Worm (Caenorhabditis elegans) whole organism, mixed stage, embryonic: Measurements from ENCODE around the gene cutl-3.

Experiments
- M03D4.4 ChIP-seq: sonication (generic microtip); optimal IDR thresholded peaks from 2 replicates; lab custom pipeline; 2017; ENCODE audit warnings: mild to moderate bottlenecking, missing genetic modification characterization, missing compliant biosample characterization
- bed-3 ChIP-seq: fragments of 200-800 bp; sonication (Bioruptor generic); optimal IDR thresholded peaks from 3 replicates; lab custom pipeline; 2018; ENCODE audit warnings: mild to moderate bottlenecking, missing genetic modification characterization, moderate library complexity, missing compliant biosample characterization
- blmp-1 ChIP-seq: fragments of 150-350 bp; optimal IDR thresholded peaks from 2 replicates; lab custom pipeline; 2014; ENCODE audit warnings: missing biosample characterization, missing genetic modification characterization
- ceh-83 ChIP-seq: fragments of 200-800 bp; sonication (Bioruptor generic); optimal IDR thresholded peaks from 2 replicates; lab custom pipeline; 2018; ENCODE audit warnings: mild to moderate bottlenecking, missing genetic modification characterization, missing compliant biosample characterization
- ces-1 ChIP-seq: fragments of 150-350 bp; optimal IDR thresholded peaks from 2 replicates; lab custom pipeline; 2014; ENCODE audit warnings: missing biosample characterization, missing genetic modification reagents, missing genetic modification characterization
- cnd-1 ChIP-seq: fragments of 200-800 bp; sonication (Bioruptor generic); optimal IDR thresholded peaks from 2 replicates; lab custom pipeline; 2018; ENCODE audit warnings: mild to moderate bottlenecking, missing genetic modification characterization, missing compliant biosample characterization
- drap-1 ChIP-seq: fragments of 200-800 bp; sonication (Bioruptor generic); optimal IDR thresholded peaks from 3 replicates; lab custom pipeline; 2018; ENCODE audit warnings: mild to moderate bottlenecking, missing genetic modification characterization, missing compliant biosample characterization
- elt-1 ChIP-seq: sonication (generic microtip); optimal IDR thresholded peaks from 2 replicates; lab custom pipeline; 2017; ENCODE audit warnings: missing genetic modification characterization, mild to moderate bottlenecking, missing compliant biosample characterization, antibody characterized with exemption, moderate library complexity, borderline replicate concordance; ENCODE audit not compliant: insufficient read depth
- elt-3 ChIP-seq: fragments of 150-350 bp; optimal IDR thresholded peaks from 2 replicates; lab custom pipeline; 2014; ENCODE audit warnings: missing biosample characterization, missing genetic modification characterization
- flh-1 ChIP-seq: fragments of 200-800 bp; sonication (Bioruptor generic); optimal IDR thresholded peaks from 2 replicates; lab custom pipeline; 2018; ENCODE audit warnings: mild to moderate bottlenecking, missing genetic modification characterization, moderate library complexity, missing compliant biosample characterization
- ham-2 ChIP-seq: fragments of 200-800 bp; sonication (Bioruptor generic); optimal IDR thresholded peaks from 2 replicates; lab custom pipeline; 2018; ENCODE audit warnings: mild to moderate bottlenecking, missing genetic modification characterization, missing compliant biosample characterization
- hlh-1 ChIP-seq: fragments of 150-350 bp; optimal IDR thresholded peaks from 2 replicates; lab custom pipeline; 2014; ENCODE audit warnings: missing biosample characterization, missing genetic modification reagents, missing genetic modification characterization
- lin-13 ChIP-seq: fragments of 150-350 bp; optimal IDR thresholded peaks from 2 replicates; lab custom pipeline; 2014; ENCODE audit warnings: missing biosample characterization, missing genetic modification characterization
- lin-32 ChIP-seq: fragments of 200-800 bp; sonication (Bioruptor generic); optimal IDR thresholded peaks from 2 replicates; lab custom pipeline; 2018; ENCODE audit warnings: mild to moderate bottlenecking, missing genetic modification characterization, missing compliant biosample characterization
- mep-1 ChIP-seq: fragments of 150-350 bp; optimal IDR thresholded peaks from 2 replicates; lab custom pipeline; 2017; ENCODE audit warnings: missing biosample characterization, missing genetic modification reagents, missing genetic modification characterization, inconsistent platforms
- mls-2 ChIP-seq: sonication (generic microtip); optimal IDR thresholded peaks from 2 replicates; lab custom pipeline; 2016; ENCODE audit warnings: mild to moderate bottlenecking, missing genetic modification characterization, moderate library complexity, missing compliant biosample characterization
- nhr-12 ChIP-seq: fragments of 150-350 bp; optimal IDR thresholded peaks from 2 replicates; lab custom pipeline; 2014; ENCODE audit warnings: missing biosample characterization, missing genetic modification characterization
- nhr-2 ChIP-seq: fragments of 150-350 bp; optimal IDR thresholded peaks from 2 replicates; lab custom pipeline; 2014; ENCODE audit warnings: missing biosample characterization, missing genetic modification characterization
- nhr-237 ChIP-seq: fragments of 150-350 bp; optimal IDR thresholded peaks from 2 replicates; lab custom pipeline; 2014; ENCODE audit warnings: missing biosample characterization, missing genetic modification characterization
- nhr-28 ChIP-seq: fragments of 150-350 bp; optimal IDR thresholded peaks from 2 replicates; lab custom pipeline; 2014; ENCODE audit warnings: missing biosample characterization, missing genetic modification characterization
- nhr-76 ChIP-seq: sonication (generic microtip); optimal IDR thresholded peaks from 2 replicates; lab custom pipeline; 2017; ENCODE audit warnings: missing biosample characterization, missing genetic modification characterization
- pha-4 ChIP-seq: fragments of 150-350 bp; optimal IDR thresholded peaks from 2 replicates; lab custom pipeline; 2018; ENCODE audit warnings: missing biosample characterization, missing genetic modification reagents, missing genetic modification characterization
- sem-2 ChIP-seq: fragments of 200-800 bp; sonication (Bioruptor generic); optimal IDR thresholded peaks from 2 replicates; lab custom pipeline; 2018; ENCODE audit warnings: mild to moderate bottlenecking, missing genetic modification characterization, missing compliant biosample characterization
- snpc-4 ChIP-seq: fragments of 150-350 bp; optimal IDR thresholded peaks from 2 replicates; lab custom pipeline; 2014; ENCODE audit warnings: missing biosample characterization, missing genetic modification characterization
- sptf-1 ChIP-seq: sonication (generic microtip); optimal IDR thresholded peaks from 2 replicates; lab custom pipeline; 2017; ENCODE audit warnings: mild to moderate bottlenecking, missing genetic modification characterization, moderate library complexity, missing compliant biosample characterization
- tbx-8 ChIP-seq: fragments of 200-800 bp; sonication (Bioruptor generic); optimal IDR thresholded peaks from 2 replicates; lab custom pipeline; 2018; ENCODE audit warnings: mild to moderate bottlenecking, missing genetic modification characterization, moderate library complexity, missing compliant biosample characterization
- unc-120 ChIP-seq: sonication (generic microtip); optimal IDR thresholded peaks from 2 replicates; lab custom pipeline; 2017; ENCODE audit warnings: missing genetic modification characterization, missing compliant biosample characterization; ENCODE audit not compliant: poor library complexity, severe bottlenecking
- unc-39 ChIP-seq: fragments of 150-350 bp; optimal IDR thresholded peaks from 2 replicates; lab custom pipeline; 2014; ENCODE audit warnings: missing biosample characterization, missing genetic modification characterization
- unc-62 ChIP-seq: fragments of 150-350 bp; optimal IDR thresholded peaks from 2 replicates; lab custom pipeline; 2014; ENCODE audit warnings: missing biosample characterization, missing genetic modification reagents, missing genetic modification characterization
- zip-8 ChIP-seq: fragments of 150-350 bp; optimal IDR thresholded peaks from 2 replicates; lab custom pipeline; 2014; ENCODE audit warnings: missing biosample characterization, missing genetic modification characterization
- ztf-11 ChIP-seq: fragments of 150-350 bp; optimal IDR thresholded peaks from 2 replicates; lab custom pipeline; 2014; ENCODE audit warnings: missing biosample characterization, missing genetic modification characterization

cutl-3 gene

DNA sequence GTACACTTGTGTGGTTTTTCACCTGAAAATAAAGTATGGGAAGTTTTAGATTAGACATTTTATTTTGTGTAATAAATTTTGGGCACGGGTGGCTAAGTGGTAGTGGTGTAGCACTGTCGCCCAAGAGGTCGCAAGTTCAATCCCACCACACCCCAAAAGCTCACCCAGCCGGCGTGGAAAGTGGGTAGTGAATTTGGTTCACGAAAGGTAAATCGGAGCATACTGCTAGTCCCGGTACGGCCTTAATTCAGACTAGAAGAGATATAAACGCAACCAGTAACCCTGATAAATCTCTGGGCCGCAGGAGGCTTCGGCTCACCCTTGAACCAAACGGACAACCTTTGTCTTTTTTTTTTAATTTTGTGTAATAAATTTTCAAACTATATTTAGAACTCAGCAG is 47.2 kb downstream of the cutl-3 start:
- TF ChIP-seq nhr-2 (tag; lab: Kevin White, UChicago) (no peak), nhr-28 (tag; lab: Kevin White, UChicago) (no peak), pha-4 (no peak), nhr-237 (no peak), elt-1 (tag; lab: Kevin White, UChicago) (no peak), lin-13 (tag; lab: Kevin White, UChicago) (no peak), unc-62 (GFP tag; lab: Kevin White, UChicago) (no peak), M03D4.4 (tag; lab: Kevin White, UChicago) (no peak), hlh-1 (tag; lab: Kevin White, UChicago) (no peak), snpc-4 (tag; lab: Kevin White, UChicago) (no peak), ceh-83 (GFP tag; lab: Kevin White, UChicago) (no peak)

DNA sequence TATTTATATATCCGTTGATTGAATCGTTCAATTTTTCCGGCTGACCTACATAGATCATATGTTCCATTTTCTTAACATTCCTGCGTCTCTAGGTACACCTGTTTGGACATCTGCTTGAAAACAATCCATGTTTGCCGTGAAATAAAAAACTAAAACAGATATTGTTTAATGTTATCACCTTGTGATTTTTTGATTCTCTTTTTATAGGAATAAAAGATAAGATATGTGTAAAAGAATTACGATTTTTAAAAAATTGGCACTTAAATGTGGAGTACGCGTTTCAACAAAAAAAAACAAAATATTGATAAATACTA is 51.7 kb downstream of the cutl-3 start:
- no peak for TF ChIP-seq unc-39
- TF ChIP-seq mls-2: no peak
- TF ChIP-seq nhr-237: no peak
- TF ChIP-seq mep-1 (tag; lab: Kevin White, UChicago): no peak
- no peak for TF ChIP-seq hlh-1 (tag; lab: Kevin White, UChicago)

- no peak for TF ChIP-seq drap-1 (GFP tag; lab: Kevin White, UChicago)
- no peak for TF ChIP-seq unc-39
- TF ChIP-seq sem-2 (GFP tag; lab: Kevin White, UChicago): no peak
- TF ChIP-seq nhr-2 (tag; lab: Kevin White, UChicago): peak; percentile 45
- TF ChIP-seq ztf-11: no peak
- peak; percentile 48 for TF ChIP-seq cnd-1
- TF ChIP-seq nhr-76 (tag; lab: Kevin White, UChicago): no peak
- TF ChIP-seq nhr-237: no peak
- no peak for TF ChIP-seq blmp-1 (tag; lab: Kevin White, UChicago)
- TF ChIP-seq tbx-8: no peak
- TF ChIP-seq ces-1 (GFP tag; lab: Kevin White, UChicago): no peak
- peak; percentile 4 for TF ChIP-seq ham-2 (GFP tag; lab: Kevin White, UChicago)
- TF ChIP-seq lin-13 (tag; lab: Kevin White, UChicago): peak; percentile 53
- TF ChIP-seq sptf-1 (tag; lab: Kevin White, UChicago): peak; percentile 12
- no peak for TF ChIP-seq elt-3 (tag; lab: Kevin White, UChicago)
- no peak for TF ChIP-seq nhr-28 (tag; lab: Kevin White, UChicago)
- no peak for TF ChIP-seq nhr-12
- no peak for TF ChIP-seq zip-8 (tag; lab: Kevin White, UChicago)
- TF ChIP-seq pha-4: no peak
- TF ChIP-seq lin-32: peak; percentile 44
- no peak for TF ChIP-seq ceh-83 (GFP tag; lab: Kevin White, UChicago)
- TF ChIP-seq bed-3: no peak
- TF ChIP-seq flh-1 (GFP tag; lab: Kevin White, UChicago): no peak
- TF ChIP-seq unc-62 (GFP tag; lab: Kevin White, UChicago): no peak
- peak; percentile 84 for TF ChIP-seq hlh-1 (tag; lab: Kevin White, UChicago)
- no peak for TF ChIP-seq unc-120
- TF ChIP-seq mls-2: no peak
- no peak for TF ChIP-seq snpc-4 (tag; lab: Kevin White, UChicago)
- TF ChIP-seq, all 35 proteins: peak for 7
Observed at ce11 chrX:14946464-14947354, 52.3 kb downstream of the cutl-3 start.

- TF ChIP-seq mep-1 (tag; lab: Kevin White, UChicago): no peak
Observed at ce11 chrX:14946217-14946463, 52.9 kb downstream of the cutl-3 start, which contains the start of gene mrp-5. Gene mrp-5 (minus strand): TSS chrX:14946317.
